Worm (Caenorhabditis elegans) whole organism, L1 larva: Measurements from ENCODE around the gene T15B7.14.

Experiments used
- ces-1 ChIP-seq: fragments of 150-350 bp; optimal IDR thresholded peaks from 2 replicates; lab custom pipeline; 2014; ENCODE audit warnings: missing biosample characterization, missing genetic modification reagents, missing genetic modification characterization
- pag-3 ChIP-seq: sonication (generic microtip); optimal IDR thresholded peaks from 2 replicates; lab custom pipeline; 2017; ENCODE audit warnings: missing genetic modification characterization, mild to moderate bottlenecking, missing compliant biosample characterization, antibody characterized with exemption, borderline replicate concordance; ENCODE audit not compliant: insufficient read depth
- snpc-4 ChIP-seq: fragments of 150-350 bp; optimal IDR thresholded peaks from 2 replicates; lab custom pipeline; 2014; ENCODE audit warnings: missing biosample characterization, missing genetic modification characterization
- unc-130 ChIP-seq: fragments of 150-350 bp; optimal IDR thresholded peaks from 2 replicates; lab custom pipeline; 2017; ENCODE audit warnings: missing biosample characterization, missing genetic modification characterization, inconsistent platforms
- ztf-11 ChIP-seq, 2 experiments: sonication (generic microtip); optimal IDR thresholded peaks; 2 replicates each; lab custom pipeline; 2016 to 2017; ENCODE audit warnings: missing genetic modification characterization in 2 of 2, missing biosample characterization in 1 of 2, missing compliant biosample characterization in 1 of 2

DNA sequence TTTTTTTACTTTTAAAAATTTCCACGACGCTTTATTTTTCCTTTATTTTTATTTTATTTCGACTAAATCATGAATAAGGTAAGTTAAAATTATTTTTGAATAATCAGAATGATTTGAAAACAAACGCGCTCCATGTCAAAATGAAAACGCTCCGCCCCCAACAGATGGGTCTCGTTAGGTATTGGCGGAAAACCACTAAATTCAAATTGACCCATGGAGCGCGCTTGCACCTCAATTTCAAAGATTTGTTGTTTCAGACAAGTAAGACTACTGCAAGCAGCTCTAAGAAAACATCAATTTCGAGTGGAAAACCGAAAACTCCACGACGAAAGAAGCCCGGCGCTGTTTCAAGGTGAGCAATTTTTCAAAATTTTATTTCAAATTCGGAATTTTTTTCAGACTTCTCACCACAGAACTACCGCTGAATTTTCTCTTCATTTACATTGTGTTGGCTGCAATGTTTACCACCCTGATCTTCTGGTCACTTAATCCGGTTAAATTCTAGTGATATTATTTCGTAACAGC is 47.2 kb downstream of the T15B7.14 start, which contains the start of gene ZC404.2:
- TF ChIP-seq unc-130 = no peak
- TF ChIP-seq ztf-11 (tag; optimal IDR thresholded peaks at IDR 0.05; lab: Kevin White, UChicago) = no peak
- no peak for TF ChIP-seq ces-1
- TF ChIP-seq snpc-4 (tag; lab: Kevin White, UChicago) = no peak
- no peak for TF ChIP-seq pag-3
